Worm (Caenorhabditis elegans) whole organism, L1 larva: ENCODE results near the gene T27A1.3.
A peak's percentile ranks its signal among the peaks of the same experiment; 100 is the strongest.
"Not testable (repeated sequence)": the region's sequence is repeated elsewhere in the genome, so short reads cannot be mapped to it uniquely, and the experiment has no call there.

Source experiments
- C34B4.2 ChIP-seq: sonication (generic microtip); optimal IDR thresholded peaks from 2 replicates; lab custom pipeline; 2017; ENCODE audit warnings: mild to moderate bottlenecking, missing genetic modification characterization, missing compliant biosample characterization
- F16B12.6 ChIP-seq: fragments of 150-350 bp; optimal IDR thresholded peaks from 2 replicates; lab custom pipeline; 2014; ENCODE audit warnings: missing biosample characterization, missing genetic modification characterization
- aha-1 ChIP-seq: fragments of 150-350 bp; optimal IDR thresholded peaks from 2 replicates; lab custom pipeline; 2014; ENCODE audit warnings: missing biosample characterization, missing genetic modification characterization
- aly-2 ChIP-seq: fragments of 150-350 bp; optimal IDR thresholded peaks from 2 replicates; lab custom pipeline; 2014; ENCODE audit warnings: missing biosample characterization, missing genetic modification characterization
- ama-1 ChIP-seq: fragments of 150-350 bp; optimal IDR thresholded peaks from 2 replicates; lab custom pipeline; 2014
- blmp-1 ChIP-seq: fragments of 150-350 bp; optimal IDR thresholded peaks from 2 replicates; lab custom pipeline; 2014; ENCODE audit warnings: missing biosample characterization, missing genetic modification characterization
- ceh-63 ChIP-seq: fragments of 200-800 bp; sonication (Bioruptor generic); optimal IDR thresholded peaks from 2 replicates; lab custom pipeline; 2018; ENCODE audit warnings: mild to moderate bottlenecking, missing genetic modification characterization, missing compliant biosample characterization
- ceh-82 ChIP-seq, 3 experiments: fragments of 150-350 bp in 1 of 3; sonication (generic microtip) in 2 of 3; optimal IDR thresholded peaks; 2 replicates each; lab custom pipeline; 2014 to 2017; ENCODE audit warnings: missing biosample characterization in 3 of 3, missing genetic modification characterization in 3 of 3
- ceh-88 ChIP-seq: fragments of 200-800 bp; sonication (Bioruptor generic); IDR thresholded peaks from 2 replicates; pipeline ENCODE4 v1.3.6; 2022; ENCODE audit warnings: missing genetic modification characterization, missing compliant biosample characterization
- ceh-90 ChIP-seq: sonication (generic microtip); optimal IDR thresholded peaks from 2 replicates; lab custom pipeline; 2016; ENCODE audit warnings: missing genetic modification characterization, missing compliant biosample characterization
- dsc-1 ChIP-seq: sonication (generic microtip); optimal IDR thresholded peaks from 2 replicates; lab custom pipeline; 2016; ENCODE audit warnings: mild to moderate bottlenecking, missing genetic modification characterization, missing compliant biosample characterization
- efl-3 ChIP-seq: fragments of 200-800 bp; sonication (Bioruptor generic); optimal IDR thresholded peaks from 2 replicates; lab custom pipeline; 2018; ENCODE audit warnings: mild to moderate bottlenecking, missing genetic modification characterization, missing compliant biosample characterization
- egl-13 ChIP-seq: sonication (generic microtip); optimal IDR thresholded peaks from 2 replicates; lab custom pipeline; 2016; ENCODE audit warnings: missing genotype, missing genetic modification reagents, missing genetic modification characterization, missing compliant biosample characterization
- egl-27 ChIP-seq, 2 experiments: fragments of 150-350 bp in 1 of 2; sonication (generic microtip); optimal IDR thresholded peaks; 3 replicates each; lab custom pipeline; 2017 to 2018; ENCODE audit warnings: missing biosample characterization in 2 of 2, missing genetic modification characterization in 2 of 2, missing genetic modification reagents in 2 of 2
- elt-2 ChIP-seq: sonication (generic microtip); optimal IDR thresholded peaks from 2 replicates; lab custom pipeline; 2016; ENCODE audit warnings: missing genetic modification characterization, mild to moderate bottlenecking, inconsistent platforms, missing compliant biosample characterization, missing genetic modification reagents
- ets-5 ChIP-seq: fragments of 200-800 bp; sonication (Bioruptor generic); IDR thresholded peaks from 2 replicates; pipeline ENCODE4 v1.3.6; 2022; ENCODE audit warnings: missing genetic modification characterization, missing compliant biosample characterization
- fos-1 ChIP-seq: fragments of 150-350 bp; optimal IDR thresholded peaks from 2 replicates; lab custom pipeline; 2014; ENCODE audit warnings: missing biosample characterization, missing genetic modification characterization
- grh-1 ChIP-seq: fragments of 200-800 bp; sonication (Bioruptor generic); IDR thresholded peaks from 2 replicates; pipeline ENCODE4 v1.3.6; 2022; ENCODE audit warnings: missing genetic modification reagents, missing genetic modification characterization, missing compliant biosample characterization
- hlh-17 ChIP-seq: fragments of 200-800 bp; sonication (Bioruptor generic); optimal IDR thresholded peaks from 2 replicates; lab custom pipeline; 2018; ENCODE audit warnings: missing genetic modification characterization, mild to moderate bottlenecking, missing compliant biosample characterization, moderate library complexity, borderline replicate concordance
- hlh-4 ChIP-seq: sonication (generic microtip); optimal IDR thresholded peaks from 2 replicates; lab custom pipeline; 2016; ENCODE audit warnings: mild to moderate bottlenecking, missing genetic modification characterization, missing compliant biosample characterization
- hpl-2 ChIP-seq: fragments of 150-350 bp; optimal IDR thresholded peaks from 2 replicates; lab custom pipeline; 2014; ENCODE audit warnings: missing biosample characterization, missing genetic modification reagents, missing genetic modification characterization
- irx-1 ChIP-seq: sonication (generic microtip); optimal IDR thresholded peaks from 2 replicates; lab custom pipeline; 2016; ENCODE audit warnings: missing genetic modification characterization, missing compliant biosample characterization
- isw-1 ChIP-seq: fragments of 200-800 bp; sonication (Bioruptor generic); IDR thresholded peaks from 2 replicates; pipeline ENCODE4 v1.3.6; 2022; ENCODE audit warnings: missing genetic modification characterization, missing compliant biosample characterization
- lin-13 ChIP-seq: fragments of 150-350 bp; optimal IDR thresholded peaks from 2 replicates; lab custom pipeline; 2014; ENCODE audit warnings: missing biosample characterization, missing genetic modification reagents, missing genetic modification characterization
- lin-14 ChIP-seq: fragments of 200-800 bp; sonication (Bioruptor generic); optimal IDR thresholded peaks from 2 replicates; lab custom pipeline; 2018; ENCODE audit warnings: mild to moderate bottlenecking, missing genetic modification characterization, moderate library complexity, missing compliant biosample characterization
- lin-35 ChIP-seq, 2 experiments: fragments of 150-350 bp; optimal IDR thresholded peaks; 2 replicates each; lab custom pipeline; 2014; ENCODE audit warnings: missing biosample characterization in 2 of 2, missing genetic modification characterization in 2 of 2, missing genetic modification reagents in 2 of 2
- lin-39 ChIP-seq: fragments of 150-350 bp; optimal IDR thresholded peaks from 2 replicates; lab custom pipeline; 2014; ENCODE audit warnings: missing biosample characterization, missing genetic modification reagents, missing genetic modification characterization
- mef-2 ChIP-seq: fragments of 150-350 bp; optimal IDR thresholded peaks from 2 replicates; lab custom pipeline; 2014; ENCODE audit warnings: missing biosample characterization, missing genetic modification characterization
- mep-1 ChIP-seq: fragments of 150-350 bp; optimal IDR thresholded peaks from 2 replicates; lab custom pipeline; 2014; ENCODE audit warnings: missing biosample characterization, missing genetic modification characterization
- nhr-12 ChIP-seq: sonication (generic microtip); optimal IDR thresholded peaks from 2 replicates; lab custom pipeline; 2017; ENCODE audit warnings: missing biosample characterization, missing genetic modification characterization
- nhr-19 ChIP-seq: fragments of 200-800 bp; sonication (Bioruptor generic); conservative IDR thresholded peaks from 2 replicates; pipeline ENCODE4 v1.3.6; 2022; ENCODE audit warnings: missing genetic modification characterization, missing compliant biosample characterization
- nhr-237 ChIP-seq: fragments of 150-350 bp; optimal IDR thresholded peaks from 2 replicates; lab custom pipeline; 2014; ENCODE audit warnings: missing biosample characterization, missing genetic modification characterization
- nhr-28 ChIP-seq: fragments of 150-350 bp; optimal IDR thresholded peaks from 2 replicates; lab custom pipeline; 2014; ENCODE audit warnings: missing biosample characterization, missing genetic modification characterization
- nhr-47 ChIP-seq: sonication (generic microtip); optimal IDR thresholded peaks from 2 replicates; lab custom pipeline; 2016; ENCODE audit warnings: mild to moderate bottlenecking, missing genetic modification characterization, moderate library complexity, missing compliant biosample characterization
- nhr-71 ChIP-seq: sonication (generic microtip); optimal IDR thresholded peaks from 2 replicates; lab custom pipeline; 2016; ENCODE audit warnings: mild to moderate bottlenecking, missing genetic modification characterization, moderate library complexity, missing compliant biosample characterization
- nhr-76 ChIP-seq: sonication (generic microtip); optimal IDR thresholded peaks from 2 replicates; lab custom pipeline; 2017; ENCODE audit warnings: missing biosample characterization, missing genetic modification characterization
- nhr-77 ChIP-seq: fragments of 150-350 bp; optimal IDR thresholded peaks from 2 replicates; lab custom pipeline; 2014; ENCODE audit warnings: missing biosample characterization, missing genetic modification characterization
- nhr-84 ChIP-seq: sonication (generic microtip); optimal IDR thresholded peaks from 2 replicates; lab custom pipeline; 2017; ENCODE audit warnings: missing biosample characterization, missing genetic modification characterization
- nhr-85 ChIP-seq: sonication (generic microtip); peaks from one replicate; lab custom pipeline; 2016; ENCODE audit warnings: missing genetic modification characterization, inconsistent platforms, missing compliant biosample characterization
- pag-3 ChIP-seq: sonication (generic microtip); optimal IDR thresholded peaks from 2 replicates; lab custom pipeline; 2017; ENCODE audit warnings: missing genetic modification characterization, mild to moderate bottlenecking, missing compliant biosample characterization, antibody characterized with exemption, borderline replicate concordance; ENCODE audit not compliant: insufficient read depth
- pax-3 ChIP-seq: fragments of 200-800 bp; sonication (Bioruptor generic); optimal IDR thresholded peaks from 2 replicates; lab custom pipeline; 2018; ENCODE audit warnings: mild to moderate bottlenecking, missing genetic modification characterization, moderate library complexity, missing compliant biosample characterization
- rnt-1 ChIP-seq: sonication (generic microtip); optimal IDR thresholded peaks from 2 replicates; lab custom pipeline; 2016; ENCODE audit warnings: mild to moderate bottlenecking, missing genetic modification characterization, moderate library complexity, missing compliant biosample characterization
- tlp-1 ChIP-seq: fragments of 150-350 bp; optimal IDR thresholded peaks from 2 replicates; lab custom pipeline; 2014; ENCODE audit warnings: missing biosample characterization, missing genetic modification characterization
- unc-30 ChIP-seq: sonication (generic microtip); optimal IDR thresholded peaks from 2 replicates; lab custom pipeline; 2017; ENCODE audit warnings: missing biosample characterization, missing genetic modification characterization
- xbp-1 ChIP-seq: sonication (generic microtip); optimal IDR thresholded peaks from 2 replicates; lab custom pipeline; 2016; ENCODE audit warnings: missing genetic modification characterization, missing compliant biosample characterization
- zag-1 ChIP-seq: fragments of 150-350 bp; optimal IDR thresholded peaks from 2 replicates; lab custom pipeline; 2014; ENCODE audit warnings: missing biosample characterization, missing genetic modification characterization

Gene T27A1.3

ce11 chrII:535226-535625, at the start of gene T27A1.3:
Gene T27A1.3 (plus strand): TSS chrII:535526.
- TF ChIP-seq irx-1 (tag; lab: Kevin White, UChicago); F16B12.6; elt-2 (tag; lab: Kevin White, UChicago): not testable (repeated sequence)

- TF ChIP-seq ceh-90 = no peak
- no peak for TF ChIP-seq nhr-77 (tag; lab: Kevin White, UChicago)
- TF ChIP-seq aha-1 (tag; lab: Kevin White, UChicago) = no peak
- no peak for TF ChIP-seq nhr-76 (tag; lab: Kevin White, UChicago)
- no peak for TF ChIP-seq tlp-1 (tag; lab: Kevin White, UChicago)
- TF ChIP-seq ama-1 (lab: Kevin White, UChicago) = no peak
- no peak for TF ChIP-seq ets-5 (GFP tag; lab: Robert Waterston, UW)
- TF ChIP-seq C34B4.2 (tag; lab: Kevin White, UChicago) = no peak
- no peak for TF ChIP-seq egl-13 (tag; lab: Kevin White, UChicago)
- TF ChIP-seq pax-3 (tag; lab: Kevin White, UChicago) = no peak
- no peak for TF ChIP-seq ceh-63 (GFP tag; lab: Kevin White, UChicago)
- no peak for TF ChIP-seq nhr-85
- TF ChIP-seq blmp-1 (tag; lab: Kevin White, UChicago) = no peak
- TF ChIP-seq xbp-1 (tag; lab: Kevin White, UChicago) = no peak
- no peak for TF ChIP-seq pag-3 (tag; lab: Kevin White, UChicago)
Measured at ce11 chrII:495124-495523, 40.2 kb upstream of the T27A1.3 start, which contains the start of gene sms-5. Gene sms-5 (plus strand): TSS chrII:495424.

- no peak for TF ChIP-seq nhr-85
- TF ChIP-seq nhr-12 (tag; lab: Kevin White, UChicago) = no peak
- no peak for TF ChIP-seq nhr-84 (tag; lab: Kevin White, UChicago)
- TF ChIP-seq unc-30 (tag; lab: Kevin White, UChicago) = no peak
- TF ChIP-seq grh-1 (GFP tag; lab: Robert Waterston, UW) = no peak
- TF ChIP-seq ama-1 (lab: Kevin White, UChicago) = no peak
- no peak for TF ChIP-seq nhr-76 (tag; lab: Kevin White, UChicago)
- no peak for TF ChIP-seq ceh-82 (tag; optimal IDR thresholded peaks at IDR 0.05; lab: Kevin White, UChicago)
- no peak for TF ChIP-seq mef-2 (tag; lab: Kevin White, UChicago)
- no peak for TF ChIP-seq lin-39 (tag; lab: Kevin White, UChicago)
- TF ChIP-seq lin-13 (GFP tag; lab: Kevin White, UChicago) = no peak
- no peak for TF ChIP-seq nhr-19 (GFP tag; lab: Robert Waterston, UW)
- no peak for TF ChIP-seq mep-1 (tag; lab: Kevin White, UChicago)
- no peak for TF ChIP-seq fos-1 (tag; lab: Kevin White, UChicago)
- no peak for TF ChIP-seq zag-1 (tag; lab: Kevin White, UChicago)
- TF ChIP-seq nhr-237 (tag; lab: Kevin White, UChicago) = no peak
Measured at ce11 chrII:502638-503037, 32.7 kb upstream of the T27A1.3 start.

ce11 chrII:506069-506468, 29.3 kb upstream of the T27A1.3 start:
- TF ChIP-seq aly-2 (tag; lab: Kevin White, UChicago) (no peak), dsc-1 (tag; lab: Kevin White, UChicago) (peak; percentile 73), lin-35 (GFP tag; optimal IDR thresholded peaks at IDR 0.05; lab: Kevin White, UChicago) (peak; percentile 64 to 84), ceh-90 (peak; percentile 27), nhr-47 (peak; percentile 88), ama-1 (lab: Kevin White, UChicago) (no peak), hlh-17 (GFP tag; lab: Kevin White, UChicago) (no peak), aha-1 (tag; lab: Kevin White, UChicago) (no peak), lin-14 (GFP tag; lab: Kevin White, UChicago) (peak; percentile 64), ceh-88 (GFP tag; lab: Robert Waterston, UW) (no peak), tlp-1 (tag; lab: Kevin White, UChicago) (no peak), efl-3 (GFP tag; lab: Kevin White, UChicago) (no peak), hlh-4 (no peak), isw-1 (GFP tag; lab: Robert Waterston, UW) (peak; percentile 54), nhr-71 (tag; lab: Kevin White, UChicago) (peak; percentile 83), grh-1 (GFP tag; lab: Robert Waterston, UW) (peak; percentile 73), fos-1 (tag; lab: Kevin White, UChicago) (no peak), hpl-2 (GFP tag; lab: Kevin White, UChicago) (peak; percentile 35), nhr-12 (tag; lab: Kevin White, UChicago) (no peak), nhr-85 (peak; percentile 90), nhr-77 (tag; lab: Kevin White, UChicago) (no peak), egl-27 (tag; optimal IDR thresholded peaks at IDR 0.05; lab: Kevin White, UChicago) (no peak), nhr-76 (tag; lab: Kevin White, UChicago) (no peak), nhr-28 (no peak), rnt-1 (tag; lab: Kevin White, UChicago) (peak; percentile 84)
